Fruit fly (Drosophila melanogaster): Measurements from ENCODE around the gene LeuRS-m.

Gene LeuRS-m

dm6 chr3L:4844792-4845191 is 19.1 kb downstream of the LeuRS-m start:
- TF ChIP-seq fkh (GFP tag; optimal IDR thresholded peaks at IDR 0.05) (no peak), CG15336 (GFP tag; IDR thresholded peaks at IDR 0.05) (no peak), CG10631 (GFP tag; optimal IDR thresholded peaks at IDR 0.05) (no peak), eg (GFP tag; IDR thresholded peaks at IDR 0.05) (no peak), net (GFP tag; optimal IDR thresholded peaks at IDR 0.05) (no peak)

- TF ChIP-seq svp (GFP tag) (peak; percentile 1), CG8632 (GFP tag; optimal IDR thresholded peaks at IDR 0.05) (no peak), Eip93F (GFP tag; optimal IDR thresholded peaks at IDR 0.05) (no peak), CG8119 (GFP tag; IDR thresholded peaks at IDR 0.05) (peak; percentile 53; the same call in 2 of the 3 replicates), Gug (GFP tag; IDR thresholded peaks at IDR 0.05) (0 out of 2 replicates have a peak, but pooled peaks have one; percentile 28), fkh (GFP tag; optimal IDR thresholded peaks at IDR 0.05) (no peak), CG3919 (GFP tag; optimal IDR thresholded peaks at IDR 0.05) (no peak), Met (GFP tag; optimal IDR thresholded peaks at IDR 0.05) (no peak), CG6792 (GFP tag; optimal IDR thresholded peaks at IDR 0.05) (no peak), Hr39 (GFP tag; optimal IDR thresholded peaks at IDR 0.05) (no peak), CG7368 (GFP tag; optimal IDR thresholded peaks at IDR 0.05) (no peak), CG11902 (GFP tag; optimal IDR thresholded peaks at IDR 0.05) (no peak), CG32006 (GFP tag; optimal IDR thresholded peaks at IDR 0.05) (no peak), Eip78C (GFP tag) (peak; percentile 39), Hr38 (GFP tag; optimal IDR thresholded peaks at IDR 0.05) (no peak), CG9139 (GFP tag; optimal IDR thresholded peaks at IDR 0.05) (no peak), Sox15 (GFP tag; optimal IDR thresholded peaks at IDR 0.05) (no peak), fd85E (GFP tag; optimal IDR thresholded peaks at IDR 0.05) (no peak), CG6163 (GFP tag; IDR thresholded peaks at IDR 0.05) (peak; percentile 55; the same call in 1 of the 3 replicates), Ets21C (GFP tag; optimal IDR thresholded peaks at IDR 0.05) (no peak), dsx (GFP tag; optimal IDR thresholded peaks at IDR 0.05; ENCODE audit: poor library complexity, severe bottlenecking) (no peak), CG11294 (GFP tag; IDR thresholded peaks at IDR 0.05) (0 out of 2 replicates have a peak, but pooled peaks have one; percentile 17), CG3032 (tag; optimal IDR thresholded peaks at IDR 0.05) (no peak), CG11762 (GFP tag; optimal IDR thresholded peaks at IDR 0.05; ENCODE audit: insufficient read depth) (no peak), dac (GFP tag; optimal IDR thresholded peaks at IDR 0.05) (no peak), Eip75B (GFP tag; optimal IDR thresholded peaks at IDR 0.05) (no peak), OdsH (GFP tag; optimal IDR thresholded peaks at IDR 0.05) (no peak), esn (GFP tag; optimal IDR thresholded peaks at IDR 0.05) (no peak), pdm3 (GFP tag; optimal IDR thresholded peaks at IDR 0.05) (no peak), CG15336 (GFP tag; IDR thresholded peaks at IDR 0.05) (no peak), eg (GFP tag; IDR thresholded peaks at IDR 0.05) (peak; percentile 49; the same call in 1 of the 3 replicates), CG34406 (GFP tag; optimal IDR thresholded peaks at IDR 0.05) (no peak), CG8319 (GFP tag; optimal IDR thresholded peaks at IDR 0.05) (no peak), cyc (GFP tag; optimal IDR thresholded peaks at IDR 0.05) (no peak), Smox (GFP tag; optimal IDR thresholded peaks at IDR 0.05) (no peak), vri (GFP tag; optimal IDR thresholded peaks at IDR 0.05) (no peak), spab (GFP tag; optimal IDR thresholded peaks at IDR 0.05) (no peak), CG1621 (tag; optimal IDR thresholded peaks at IDR 0.05) (no peak), CG6854 (GFP tag; optimal IDR thresholded peaks at IDR 0.05) (no peak), net (GFP tag; optimal IDR thresholded peaks at IDR 0.05) (no peak), acj6 (GFP tag; optimal IDR thresholded peaks at IDR 0.05) (no peak)
Observed at dm6 chr3L:4848066-4848465, 22.4 kb downstream of the LeuRS-m start.
